Fruit fly (Drosophila melanogaster) whole organism, wandering third instar larva: ENCODE measurements around the gene Moe.

Experiments used
- Abd-B ChIP-seq: fragments of >200 bp; optimal IDR thresholded peaks from 2 replicates; lab custom pipeline; 2017; ENCODE audit warnings: missing biosample characterization, missing genetic modification characterization
- CG9705 ChIP-seq: fragments of 200-800 bp; sonication (Bioruptor generic); optimal IDR thresholded peaks from 2 replicates; lab custom pipeline; 2018; ENCODE audit warnings: missing biosample characterization, mild to moderate bottlenecking, missing genetic modification characterization
- CrebA ChIP-seq: fragments of 200-800 bp; sonication (Bioruptor generic); optimal IDR thresholded peaks from 2 replicates; lab custom pipeline; 2016; ENCODE audit warnings: missing biosample characterization, mild to moderate bottlenecking, missing genetic modification characterization, borderline replicate concordance
- Dif ChIP-seq: fragments of 200-275, 200-300 bp; sonication (Bioruptor generic); optimal IDR thresholded peaks from 2 replicates; lab custom pipeline; 2018; ENCODE audit warnings: missing biosample characterization, missing genetic modification characterization; ENCODE audit not compliant: partially characterized antibody
- HLH106 ChIP-seq: fragments of 200-800 bp; optimal IDR thresholded peaks from 3 replicates; lab custom pipeline; 2019; ENCODE audit warnings: missing biosample characterization, mild to moderate bottlenecking, missing genetic modification characterization, moderate library complexity
- Myc ChIP-seq: fragments of >200 bp; optimal IDR thresholded peaks from 2 replicates; lab custom pipeline; 2017
- Rel ChIP-seq, 2 experiments: fragments of 200-800 bp; sonication (Bioruptor generic) in 1 of 2; optimal IDR thresholded peaks; 2 replicates in 1 of 2; 3 replicates in 1 of 2; lab custom pipeline; 2016 to 2019; ENCODE audit warnings: mild to moderate bottlenecking in 2 of 2, missing biosample characterization in 2 of 2, missing genetic modification characterization in 2 of 2, moderate library complexity in 1 of 2
- h ChIP-seq: fragments of 200-800 bp; sonication (Bioruptor generic); optimal IDR thresholded peaks from 3 replicates; lab custom pipeline; 2016; ENCODE audit warnings: missing biosample characterization, mild to moderate bottlenecking, missing genetic modification characterization
- pan ChIP-seq: fragments of >200 bp; optimal IDR thresholded peaks from 2 replicates; lab custom pipeline; 2017
- tai ChIP-seq: sonication (Bioruptor generic); optimal IDR thresholded peaks from 2 replicates; lab custom pipeline; 2016; ENCODE audit warnings: missing biosample characterization, missing genetic modification characterization

dm6 chrX:8897859-8898427 is at the start of gene Moe:
- TF ChIP-seq Dif (GFP tag; lab: Kevin White, UChicago), result no peak
- no peak for TF ChIP-seq pan
- no peak for TF ChIP-seq CG9705
- TF ChIP-seq Rel (GFP tag; optimal IDR thresholded peaks at IDR 0.05; lab: Kevin White, UChicago), result peak; percentile 15
- TF ChIP-seq Rel (tag; optimal IDR thresholded peaks at IDR 0.05; lab: Kevin White, UChicago), result peak; percentile 40
- no peak for TF ChIP-seq Myc
- no peak for TF ChIP-seq Abd-B
- peak; percentile 42 for TF ChIP-seq tai
- peak; percentile 65 for TF ChIP-seq h (GFP tag; lab: Kevin White, UChicago)
- peak; percentile 50 for TF ChIP-seq HLH106 (tag; lab: Kevin White, UChicago)
- no peak for TF ChIP-seq CrebA
